Fruit fly (Drosophila melanogaster) whole organism, embryonic: ENCODE measurements around the gene Polr2G.

Experiments used
- Atf-2 ChIP-seq: fragments of 200-800 bp; sonication (Bioruptor generic); optimal IDR thresholded peaks from 2 replicates; lab custom pipeline; 2016; ENCODE audit warnings: missing biosample characterization, missing genetic modification characterization
- CG12104 ChIP-seq: fragments of 200-800 bp; sonication (Bioruptor generic); optimal IDR thresholded peaks from 3 replicates; lab custom pipeline; 2016; ENCODE audit warnings: missing biosample characterization, missing genetic modification characterization
- CG12155 ChIP-seq: fragments of 200-800 bp; sonication (Bioruptor generic); optimal IDR thresholded peaks from 3 replicates; lab custom pipeline; 2016; ENCODE audit warnings: missing biosample characterization, missing genetic modification characterization
- CG13775 ChIP-seq: fragments of 200-800 bp; sonication (Bioruptor generic); optimal IDR thresholded peaks from 3 replicates; lab custom pipeline; 2017; ENCODE audit warnings: missing biosample characterization, mild to moderate bottlenecking, missing genetic modification characterization
- CG14965 ChIP-seq: fragments of 200-800 bp; sonication (Bioruptor generic); optimal IDR thresholded peaks from 2 replicates; lab custom pipeline; 2016; ENCODE audit warnings: missing biosample characterization, missing genetic modification characterization, borderline replicate concordance
- CG17186 ChIP-seq: fragments of 200-800 bp; sonication (Bioruptor generic); optimal IDR thresholded peaks from 3 replicates; lab custom pipeline; 2017; ENCODE audit warnings: missing biosample characterization, missing genetic modification reagents, missing genetic modification characterization
- CG17612 ChIP-seq: fragments of 200-800 bp; sonication (Bioruptor generic); IDR thresholded peaks from 2 replicates; pipeline ENCODE4 v1.3.6; 2022; ENCODE audit warnings: missing biosample characterization, missing genetic modification characterization
- CG18476 ChIP-seq: fragments of 200-800 bp; sonication (Bioruptor generic); optimal IDR thresholded peaks from 2 replicates; lab custom pipeline; 2016; ENCODE audit warnings: missing biosample characterization, mild to moderate bottlenecking, missing genetic modification characterization
- CG18599 ChIP-seq: fragments of 200-800 bp; sonication (Bioruptor generic); optimal IDR thresholded peaks from 3 replicates; lab custom pipeline; 2017; ENCODE audit warnings: missing biosample characterization, missing genetic modification characterization, mild to moderate bottlenecking, moderate library complexity, missing genetic modification reagents
- CG31441 ChIP-seq: fragments of 200-800 bp; sonication (Bioruptor generic); IDR thresholded peaks from 2 replicates; pipeline ENCODE4 v1.3.6; 2022; ENCODE audit warnings: missing biosample characterization, missing genetic modification characterization
- CG33213 ChIP-seq: fragments of 200-800 bp; sonication (Bioruptor generic); optimal IDR thresholded peaks from 3 replicates; lab custom pipeline; 2016; ENCODE audit warnings: missing biosample characterization, missing genetic modification characterization
- CG34224 ChIP-seq: fragments of 200-800 bp; sonication (Bioruptor generic); IDR thresholded peaks from 3 replicates; pipeline ENCODE4 v1.3.6; 2022; ENCODE audit warnings: missing biosample characterization, missing genetic modification characterization; ENCODE audit not compliant: partially characterized antibody
- CG34376 ChIP-seq: fragments of 200-800 bp; sonication (Bioruptor generic); optimal IDR thresholded peaks from 2 replicates; lab custom pipeline; 2018; ENCODE audit warnings: missing biosample characterization, mild to moderate bottlenecking, missing genetic modification characterization
- CG4617 ChIP-seq: fragments of 200-800 bp; sonication (Bioruptor generic); optimal IDR thresholded peaks from 3 replicates; lab custom pipeline; 2016; ENCODE audit warnings: missing biosample characterization, missing genetic modification characterization, borderline replicate concordance
- CG4730 ChIP-seq: fragments of 200-800 bp; sonication (Bioruptor generic); IDR thresholded peaks from 2 replicates; pipeline ENCODE4 v1.3.6; 2022; ENCODE audit warnings: missing biosample characterization, missing genetic modification characterization
- CG5245 ChIP-seq: fragments of 200-800 bp; sonication (Bioruptor generic); optimal IDR thresholded peaks from 3 replicates; lab custom pipeline; 2016; ENCODE audit warnings: missing biosample characterization, missing genetic modification characterization
- CG7556 ChIP-seq: fragments of 200-800 bp; sonication (Bioruptor generic); optimal IDR thresholded peaks from 2 replicates; lab custom pipeline; 2017; ENCODE audit warnings: missing biosample characterization, mild to moderate bottlenecking, missing genetic modification characterization
- CG8281 ChIP-seq: fragments of 200-800 bp; sonication (Bioruptor generic); optimal IDR thresholded peaks from 2 replicates; lab custom pipeline; 2018; ENCODE audit warnings: missing biosample characterization, mild to moderate bottlenecking, missing genetic modification characterization, moderate library complexity
- CG8478 ChIP-seq: fragments of >200 bp; optimal IDR thresholded peaks from 2 replicates; lab custom pipeline; 2018
- CG9797 ChIP-seq: fragments of 200-800 bp; sonication (Bioruptor generic); optimal IDR thresholded peaks from 3 replicates; lab custom pipeline; 2018; ENCODE audit warnings: missing biosample characterization, mild to moderate bottlenecking, missing genetic modification characterization
- Camta ChIP-seq: fragments of 200-800 bp; sonication (Bioruptor generic); optimal IDR thresholded peaks from 2 replicates; lab custom pipeline; 2016; ENCODE audit warnings: missing biosample characterization, missing genetic modification characterization
- D ChIP-seq, 2 experiments: fragments of 200-800 bp in 1 of 2; fragments of >200 bp in 1 of 2; sonication (Bioruptor generic) in 1 of 2; optimal IDR thresholded peaks; 2 replicates in 1 of 2; 3 replicates in 1 of 2; lab custom pipeline; 2017; ENCODE audit warnings: mild to moderate bottlenecking in 1 of 2, missing biosample characterization in 1 of 2, missing genetic modification characterization in 1 of 2, missing genetic modification reagents in 1 of 2
- Doc3 ChIP-seq: fragments of 200-800 bp; sonication (Bioruptor generic); IDR thresholded peaks from 3 replicates; pipeline ENCODE4 v1.3.6; 2022; ENCODE audit warnings: missing biosample characterization, missing genetic modification characterization; ENCODE audit not compliant: partially characterized antibody
- Drgx ChIP-seq: fragments of 200-800 bp; sonication (Bioruptor generic); IDR thresholded peaks from 2 replicates; pipeline ENCODE4 v1.3.6; 2022; ENCODE audit warnings: missing biosample characterization, missing genetic modification characterization
- HLH4C ChIP-seq: fragments of 200-800 bp; sonication (Bioruptor generic); IDR thresholded peaks from 3 replicates; pipeline ENCODE4 v1.3.6; 2022; ENCODE audit warnings: missing biosample characterization, missing genetic modification characterization; ENCODE audit not compliant: partially characterized antibody
- Hr78 ChIP-seq, 2 experiments: fragments of 200-800 bp in 1 of 2; fragments of >200 bp in 1 of 2; sonication (Bioruptor generic) in 1 of 2; optimal IDR thresholded peaks; 2 replicates each; lab custom pipeline; 2017 to 2019; ENCODE audit warnings: missing biosample characterization in 2 of 2, missing genetic modification characterization in 2 of 2, mild to moderate bottlenecking in 1 of 2, moderate library complexity in 1 of 2
- Lim3 ChIP-seq: fragments of 200-800 bp; sonication (Bioruptor generic); IDR thresholded peaks from 2 replicates; pipeline ENCODE4 v1.3.6; 2022; ENCODE audit warnings: missing biosample characterization, missing genetic modification characterization
- Neu2 ChIP-seq: fragments of 200-800 bp; sonication (Bioruptor generic); optimal IDR thresholded peaks from 3 replicates; lab custom pipeline; 2016; ENCODE audit warnings: missing biosample characterization, missing genetic modification characterization, borderline replicate concordance
- Sry-β ChIP-seq: fragments of 200-800 bp; sonication (Bioruptor generic); optimal IDR thresholded peaks from 2 replicates; lab custom pipeline; 2018; ENCODE audit warnings: missing biosample characterization, mild to moderate bottlenecking, missing genetic modification characterization, moderate library complexity
- Ssrp ChIP-seq: fragments of 200-800 bp; sonication (Bioruptor generic); optimal IDR thresholded peaks from 2 replicates; lab custom pipeline; 2018; ENCODE audit warnings: missing biosample characterization, mild to moderate bottlenecking, missing genetic modification characterization, moderate library complexity
- aop ChIP-seq: fragments of 200-800 bp; sonication (Bioruptor generic); IDR thresholded peaks from 2 replicates; pipeline ENCODE4 v1.3.6; 2022; ENCODE audit warnings: missing biosample characterization, missing genetic modification characterization
- btn ChIP-seq: fragments of 200-800 bp; sonication (Bioruptor generic); optimal IDR thresholded peaks from 2 replicates; lab custom pipeline; 2016; ENCODE audit warnings: missing biosample characterization, missing genetic modification characterization
- cad ChIP-seq: fragments of >200 bp; optimal IDR thresholded peaks from 2 replicates; lab custom pipeline; 2017; ENCODE audit warnings: missing biosample characterization, missing genetic modification characterization
- dati ChIP-seq: fragments of 200-800 bp; sonication (Bioruptor generic); IDR thresholded peaks from 2 replicates; pipeline ENCODE4 v1.3.6; 2022; ENCODE audit warnings: missing biosample characterization, missing genetic modification characterization
- gem ChIP-seq: fragments of 200-800 bp; sonication (Bioruptor generic); optimal IDR thresholded peaks from 2 replicates; lab custom pipeline; 2019; ENCODE audit warnings: missing biosample characterization, mild to moderate bottlenecking, missing genetic modification characterization, moderate library complexity
- knrl ChIP-seq: fragments of 200-800 bp; sonication (Bioruptor generic); IDR thresholded peaks from 3 replicates; pipeline ENCODE4 v1.3.6; 2022; ENCODE audit warnings: missing biosample characterization, missing genetic modification characterization; ENCODE audit not compliant: partially characterized antibody
- odd ChIP-seq: fragments of 200-800 bp; sonication (Bioruptor generic); optimal IDR thresholded peaks from 2 replicates; lab custom pipeline; 2017; ENCODE audit warnings: missing biosample characterization, mild to moderate bottlenecking, missing genetic modification characterization
- otp ChIP-seq: fragments of 200-800 bp; sonication (Bioruptor generic); IDR thresholded peaks from 3 replicates; pipeline ENCODE4, ENCODE4 v1.3.6; 2022; ENCODE audit warnings: missing biosample characterization, missing genetic modification characterization
- pum ChIP-seq: fragments of 200-800 bp; sonication (Bioruptor generic); optimal IDR thresholded peaks from 2 replicates; lab custom pipeline; 2016; ENCODE audit warnings: missing biosample characterization, missing genetic modification characterization
- row ChIP-seq: fragments of 200-800 bp; sonication (Bioruptor generic); IDR thresholded peaks from 3 replicates; pipeline ENCODE4 v1.3.6; 2022; ENCODE audit warnings: missing biosample characterization, missing genetic modification characterization
- sc ChIP-seq, 3 experiments: fragments of >200 bp in 2 of 3; fragments of 200-800 bp in 1 of 3; sonication (Bioruptor generic) in 1 of 3; optimal IDR thresholded peaks; 2 replicates in 2 of 3; 3 replicates in 1 of 3; lab custom pipeline; 2017; ENCODE audit warnings: mild to moderate bottlenecking in 1 of 3, missing biosample characterization in 1 of 3, missing genetic modification characterization in 1 of 3, missing genetic modification reagents in 1 of 3
- sd ChIP-seq: fragments of 200-800 bp; sonication (Bioruptor generic); optimal IDR thresholded peaks from 3 replicates; lab custom pipeline; 2018; ENCODE audit warnings: missing biosample characterization, mild to moderate bottlenecking, missing genetic modification characterization, moderate library complexity
- seq ChIP-seq: fragments of 200-800 bp; sonication (Bioruptor generic); IDR thresholded peaks from 2 replicates; pipeline ENCODE4 v1.3.6; 2022; ENCODE audit warnings: missing biosample characterization, missing genetic modification characterization
- sna ChIP-seq: fragments of 200-800 bp; sonication (Bioruptor generic); IDR thresholded peaks from 2 replicates; pipeline ENCODE4 v1.3.6; 2022; ENCODE audit warnings: missing biosample characterization, missing genetic modification characterization; ENCODE audit not compliant: partially characterized antibody
- tup ChIP-seq: fragments of 200-800 bp; sonication (Bioruptor generic); optimal IDR thresholded peaks from 2 replicates; lab custom pipeline; 2016; ENCODE audit warnings: missing biosample characterization, mild to moderate bottlenecking, missing genetic modification characterization, moderate library complexity
- wor ChIP-seq: fragments of 200-800 bp; sonication (Bioruptor generic); IDR thresholded peaks from 2 replicates; pipeline ENCODE4 v1.3.6; 2022; ENCODE audit warnings: missing biosample characterization, missing genetic modification characterization
- yki ChIP-seq: fragments of >200 bp; optimal IDR thresholded peaks from 3 replicates; lab custom pipeline; 2018

The Polr2G gene

DNA sequence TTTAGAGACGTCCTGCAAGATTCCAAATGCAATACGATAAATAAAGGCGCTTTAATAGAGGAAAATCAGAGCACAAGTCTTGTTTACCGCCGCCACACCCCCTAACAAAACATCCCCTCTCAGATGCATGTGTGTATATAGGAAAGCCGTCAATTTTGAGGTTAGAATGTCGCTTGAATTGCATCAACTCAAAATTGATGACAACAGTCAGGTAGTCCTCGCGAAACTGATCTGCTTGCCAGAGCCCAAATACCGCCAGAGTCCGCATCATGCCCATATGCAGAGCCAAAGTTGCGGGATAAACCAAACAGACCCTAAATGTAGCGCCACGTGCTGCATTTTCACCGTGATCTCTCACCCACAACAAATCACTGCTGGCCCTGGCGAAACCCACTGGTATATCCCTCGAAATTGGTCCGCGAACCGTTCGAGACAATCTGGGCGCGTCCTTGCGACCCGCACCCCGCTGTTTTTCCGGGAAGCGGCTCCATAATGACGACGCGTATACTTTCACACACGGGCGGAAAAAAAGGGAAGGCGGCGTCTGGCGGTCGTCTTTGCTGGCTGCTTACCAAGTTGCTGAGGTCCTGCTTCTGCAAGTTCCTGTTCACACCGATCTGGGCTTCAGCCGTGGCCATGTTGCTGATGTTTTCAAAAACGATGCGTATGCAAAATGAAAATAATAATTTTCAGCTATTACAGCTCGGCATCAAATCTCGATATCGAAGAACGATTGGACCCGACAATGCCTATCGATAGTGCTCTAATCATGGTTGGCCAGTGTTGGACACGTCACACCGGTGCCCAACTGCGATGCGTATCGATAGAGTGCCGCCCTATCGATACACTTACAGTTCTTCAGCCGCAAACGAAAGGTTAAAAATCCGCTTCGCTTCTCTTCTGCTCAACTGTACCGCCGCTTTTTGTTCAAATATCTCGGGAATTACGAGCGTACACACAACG, 40.0 kb upstream of the Polr2G start, which contains the start of the genes eIF2gamma and Set (continued):
- no peak for TF ChIP-seq Sry-β (GFP tag; lab: Kevin White, UChicago)
- no peak for TF ChIP-seq CG8281 (tag; lab: Kevin White, UChicago)
- no peak for TF ChIP-seq CG18599 (GFP tag; lab: Kevin White, UChicago)
- peak; percentile 98 for TF ChIP-seq HLH4C
- TF ChIP-seq Camta (GFP tag; lab: Kevin White, UChicago), result no peak
- no peak for TF ChIP-seq odd (GFP tag; lab: Kevin White, UChicago)
- TF ChIP-seq CG13775 (GFP tag; lab: Kevin White, UChicago), result peak; percentile 11
- TF ChIP-seq CG12104 (GFP tag; lab: Kevin White, UChicago), result no peak
- TF ChIP-seq dati (GFP tag; lab: Robert Waterston, UW), result no peak
- no peak for TF ChIP-seq CG5245 (GFP tag; lab: Kevin White, UChicago)
- TF ChIP-seq Hr78 (GFP tag; optimal IDR thresholded peaks at IDR 0.05; lab: Kevin White, UChicago), result no peak
- peak; percentile 57 for TF ChIP-seq CG4617
- TF ChIP-seq gem (tag; lab: Kevin White, UChicago), result no peak
- no peak for TF ChIP-seq aop
- no peak for TF ChIP-seq Neu2 (GFP tag; lab: Kevin White, UChicago)
- TF ChIP-seq CG31441 (GFP tag; lab: Robert Waterston, UW), result no peak
- TF ChIP-seq CG4730 (GFP tag; lab: Robert Waterston, UW), result no peak
- TF ChIP-seq Doc3 (GFP tag; lab: Robert Waterston, UW), result peak; percentile 85
- TF ChIP-seq CG34376 (GFP tag; lab: Kevin White, UChicago), result peak; percentile 39
- no peak for TF ChIP-seq sc (optimal IDR thresholded peaks at IDR 0.05; lab: Kevin White, UChicago)
- TF ChIP-seq sc (GFP tag; optimal IDR thresholded peaks at IDR 0.05; lab: Kevin White, UChicago), result no peak
- peak; percentile 13 for TF ChIP-seq tup (GFP tag; lab: Kevin White, UChicago)
- peak; percentile 94 for TF ChIP-seq knrl (GFP tag; lab: Robert Waterston, UW)
- peak; percentile 11 for TF ChIP-seq Atf-2
- peak; percentile 87 for TF ChIP-seq CG17186 (GFP tag; lab: Kevin White, UChicago)
- peak; percentile 54 for TF ChIP-seq CG9797
- no peak for TF ChIP-seq CG14965 (GFP tag; lab: Kevin White, UChicago)
- no peak for TF ChIP-seq Ssrp
- peak; percentile 88 for TF ChIP-seq sna
- no peak for TF ChIP-seq Lim3 (GFP tag; lab: Robert Waterston, UW)
- no peak for TF ChIP-seq yki (lab: Kevin White, UChicago)
- no peak for TF ChIP-seq wor (GFP tag; lab: Robert Waterston, UW)
- TF ChIP-seq seq (GFP tag; lab: Robert Waterston, UW), result 0 out of 2 replicates have a peak, but pooled peaks have one; percentile 11
- no peak for TF ChIP-seq btn (GFP tag; lab: Kevin White, UChicago)
- no peak for TF ChIP-seq CG17612 (GFP tag; lab: Robert Waterston, UW)
- no peak for TF ChIP-seq cad (GFP tag; lab: Kevin White, UChicago)
- peak; percentile 45; the same call in 2 of the 3 replicates for TF ChIP-seq row
- TF ChIP-seq sd, result no peak
- no peak for TF ChIP-seq Drgx (GFP tag; lab: Robert Waterston, UW)
- peak; percentile 96 for TF ChIP-seq CG34224 (GFP tag; lab: Robert Waterston, UW)
- TF ChIP-seq pum (GFP tag; lab: Kevin White, UChicago), result no peak
- peak; percentile 30 for TF ChIP-seq CG12155 (GFP tag; lab: Kevin White, UChicago)
- TF ChIP-seq otp (GFP tag; lab: Robert Waterston, UW), result 0 out of 3 replicates have a peak, but pooled peaks have one; percentile 26
- TF ChIP-seq CG18476, result no peak
- TF ChIP-seq D (optimal IDR thresholded peaks at IDR 0.05; lab: Kevin White, UChicago), result peak; percentile 43
- TF ChIP-seq D (GFP tag; optimal IDR thresholded peaks at IDR 0.05; lab: Kevin White, UChicago), result no peak
- peak; percentile 3 for TF ChIP-seq CG33213 (GFP tag; lab: Kevin White, UChicago)
- TF ChIP-seq CG8478 (lab: Kevin White, UChicago), result no peak
- TF ChIP-seq CG7556 (GFP tag; lab: Kevin White, UChicago), result no peak
